Worm (Caenorhabditis elegans) whole organism, L3 larva: ENCODE results near the gene fbxb-2.

Source experiments
- aly-2 ChIP-seq: fragments of 150-350 bp; optimal IDR thresholded peaks from 2 replicates; lab custom pipeline; 2014; ENCODE audit warnings: missing biosample characterization, missing genetic modification characterization
- ceh-82 ChIP-seq: fragments of 150-350 bp; optimal IDR thresholded peaks from 2 replicates; lab custom pipeline; 2014; ENCODE audit warnings: missing biosample characterization, missing genetic modification characterization
- ceh-9 ChIP-seq: sonication (generic microtip); optimal IDR thresholded peaks from 2 replicates; lab custom pipeline; 2018; ENCODE audit warnings: missing biosample characterization, missing genetic modification characterization
- elt-2 ChIP-seq: sonication (generic microtip); optimal IDR thresholded peaks from 2 replicates; lab custom pipeline; 2016; ENCODE audit warnings: missing genetic modification reagents, mild to moderate bottlenecking, missing genetic modification characterization, missing compliant biosample characterization
- fkh-2 ChIP-seq: fragments of 150-350 bp; optimal IDR thresholded peaks from 2 replicates; lab custom pipeline; 2014; ENCODE audit warnings: missing biosample characterization, missing genetic modification reagents, missing genetic modification characterization
- lin-15B ChIP-seq: fragments of 150-350 bp; optimal IDR thresholded peaks from 2 replicates; lab custom pipeline; 2014; ENCODE audit warnings: missing biosample characterization, missing genetic modification characterization
- lin-39 ChIP-seq: fragments of 150-350 bp; optimal IDR thresholded peaks from 2 replicates; lab custom pipeline; 2018; ENCODE audit warnings: missing biosample characterization, missing genetic modification reagents, missing genetic modification characterization
- mdl-1 ChIP-seq: fragments of 150-350 bp; optimal IDR thresholded peaks from 2 replicates; lab custom pipeline; 2014; ENCODE audit warnings: missing biosample characterization, missing genetic modification characterization
- nhr-11 ChIP-seq: fragments of 150-350 bp; optimal IDR thresholded peaks from 2 replicates; lab custom pipeline; 2014; ENCODE audit warnings: missing biosample characterization, missing genetic modification characterization
- nhr-12 ChIP-seq: fragments of 150-350 bp; optimal IDR thresholded peaks from 2 replicates; lab custom pipeline; 2014; ENCODE audit warnings: missing biosample characterization, missing genetic modification characterization
- nhr-43 ChIP-seq: sonication (generic microtip); optimal IDR thresholded peaks from 2 replicates; lab custom pipeline; 2016; ENCODE audit warnings: mild to moderate bottlenecking, missing genetic modification characterization, missing compliant biosample characterization; ENCODE audit not compliant: poor library complexity, severe bottlenecking
- pha-4 ChIP-seq: fragments of 150-350 bp; optimal IDR thresholded peaks from 2 replicates; lab custom pipeline; 2014; ENCODE audit warnings: missing biosample characterization, missing genetic modification reagents, missing genetic modification characterization
- tbx-2 ChIP-seq: sonication (generic microtip); optimal IDR thresholded peaks from 2 replicates; lab custom pipeline; 2016; ENCODE audit warnings: mild to moderate bottlenecking, missing genetic modification characterization, missing compliant biosample characterization
- unc-39 ChIP-seq: sonication (generic microtip); optimal IDR thresholded peaks from 4 replicates; lab custom pipeline; 2017; ENCODE audit warnings: missing biosample characterization, missing genetic modification characterization

DNA sequence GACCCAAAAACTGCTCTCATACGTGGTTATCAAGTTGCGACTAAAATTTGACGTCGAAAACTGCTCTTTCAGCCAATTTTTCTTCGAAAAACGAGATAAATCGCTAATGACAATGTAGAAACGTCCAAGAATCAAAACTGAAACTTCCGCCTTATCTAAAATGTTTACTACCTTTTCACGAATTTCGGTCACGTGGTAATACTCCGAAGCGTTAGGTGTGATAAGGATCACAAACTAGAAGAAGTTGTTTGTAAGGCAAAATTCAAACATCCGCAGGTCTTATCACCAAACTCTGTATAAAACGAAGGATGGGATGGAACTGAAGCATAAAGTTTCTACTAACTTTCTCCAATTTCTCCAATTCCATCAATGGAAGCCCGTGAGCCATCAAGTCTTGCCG is 6.7 kb downstream of the fbxb-2 start, which contains the start of gene sqst-3:
- no peak for TF ChIP-seq tbx-2 (tag; lab: Kevin White, UChicago)
- no peak for TF ChIP-seq ceh-9
- no peak for TF ChIP-seq ceh-82 (tag; lab: Kevin White, UChicago)
- no peak for TF ChIP-seq lin-15B (tag; lab: Kevin White, UChicago)
- TF ChIP-seq pha-4 (tag; lab: Kevin White, UChicago), result no peak
- no peak for TF ChIP-seq lin-39 (tag; lab: Kevin White, UChicago)
- TF ChIP-seq mdl-1 (tag; lab: Kevin White, UChicago), result no peak
- TF ChIP-seq elt-2 (tag; lab: Kevin White, UChicago), result peak; percentile 53
- no peak for TF ChIP-seq nhr-12 (tag; lab: Kevin White, UChicago)
- TF ChIP-seq nhr-11 (tag; lab: Kevin White, UChicago), result no peak
- TF ChIP-seq nhr-43, result no peak
- TF ChIP-seq fkh-2, result no peak
- TF ChIP-seq aly-2 (tag; lab: Kevin White, UChicago), result no peak
- TF ChIP-seq unc-39 (tag; lab: Kevin White, UChicago), result no peak
